Worm (Caenorhabditis elegans) whole organism, mixed stage, embryonic: Measurements from ENCODE around the gene ceh-79.

Experiments used
- ceh-39 ChIP-seq: fragments of 150-350 bp; optimal IDR thresholded peaks from 2 replicates; lab custom pipeline; 2014; ENCODE audit warnings: missing biosample characterization, missing genetic modification characterization
- ces-1 ChIP-seq: fragments of 150-350 bp; optimal IDR thresholded peaks from 2 replicates; lab custom pipeline; 2014; ENCODE audit warnings: missing biosample characterization, missing genetic modification reagents, missing genetic modification characterization
- nhr-28 ChIP-seq: fragments of 150-350 bp; optimal IDR thresholded peaks from 2 replicates; lab custom pipeline; 2014; ENCODE audit warnings: missing biosample characterization, missing genetic modification characterization
- pha-4 ChIP-seq: fragments of 150-350 bp; optimal IDR thresholded peaks from 2 replicates; lab custom pipeline; 2018; ENCODE audit warnings: missing biosample characterization, missing genetic modification reagents, missing genetic modification characterization
- ztf-11 ChIP-seq: fragments of 150-350 bp; optimal IDR thresholded peaks from 2 replicates; lab custom pipeline; 2014; ENCODE audit warnings: missing biosample characterization, missing genetic modification characterization

DNA sequence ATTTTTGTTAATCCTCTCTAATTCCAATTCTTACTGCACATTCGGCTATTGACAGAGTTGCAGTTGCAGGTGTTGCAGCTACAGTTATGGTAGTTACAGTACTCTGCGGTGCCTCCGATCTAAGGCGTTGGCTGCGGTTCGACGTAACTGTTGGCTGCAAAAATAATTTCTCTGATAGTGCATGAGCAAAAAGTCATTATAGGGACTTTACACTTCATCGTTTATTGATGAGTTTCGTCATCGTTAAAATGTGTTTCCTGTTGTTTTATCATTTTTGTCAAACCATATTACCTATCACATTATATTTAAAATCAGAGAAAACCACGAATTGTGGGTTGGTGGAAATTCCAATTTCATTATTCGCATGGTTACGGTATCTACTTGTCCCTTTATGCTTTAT lies 27.0 kb upstream of the ceh-79 start:
- TF ChIP-seq ces-1 (GFP tag; lab: Kevin White, UChicago) (no peak), ztf-11 (tag; lab: Kevin White, UChicago) (no peak), nhr-28 (tag; lab: Kevin White, UChicago) (no peak), ceh-39 (tag; lab: Kevin White, UChicago) (no peak), pha-4 (tag; lab: Kevin White, UChicago) (no peak)
